Fruit fly (Drosophila melanogaster): ENCODE data around the gene TfIIFalpha.

The TfIIFalpha gene

DNA sequence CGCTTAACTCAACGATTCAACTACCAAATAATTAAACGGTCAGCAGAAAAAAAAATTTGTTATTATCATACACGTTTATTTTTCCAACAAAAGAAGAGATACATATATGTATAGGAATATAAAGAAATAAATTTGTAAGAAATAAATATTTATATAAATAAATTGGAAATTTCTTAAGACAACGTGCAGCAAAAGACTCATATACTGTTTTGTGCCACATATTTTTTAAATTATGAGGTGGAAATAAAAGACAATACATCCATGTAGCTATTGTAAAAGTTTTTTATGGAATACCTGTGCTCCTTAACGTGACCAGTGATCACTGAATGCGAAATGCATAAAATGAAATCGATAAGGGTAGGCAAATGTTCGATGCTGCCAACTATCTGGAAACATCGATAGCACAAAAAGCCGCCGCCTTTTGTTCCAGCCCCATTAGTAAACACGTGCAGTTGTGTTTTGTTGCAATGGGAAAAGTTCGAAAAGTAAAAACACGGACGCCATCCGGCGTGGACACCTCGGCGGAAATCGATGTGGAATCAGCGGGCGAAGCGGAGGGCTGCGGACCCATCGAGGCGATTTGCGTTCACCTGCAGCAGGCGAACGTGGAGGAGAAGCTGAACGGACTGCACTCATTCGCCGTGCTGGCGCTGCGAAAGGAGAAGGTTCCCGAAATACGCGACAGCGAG lies 11.6 kb upstream of the TfIIFalpha start, which contains the start of gene CG10286 (continued):
- TF ChIP-seq Vsx1 (GFP tag; optimal IDR thresholded peaks at IDR 0.05) (no peak), CG14014 (GFP tag; IDR thresholded peaks at IDR 0.05) (peak; percentile 32; the same call in 1 of the 2 replicates), jumu (GFP tag; optimal IDR thresholded peaks at IDR 0.05) (peak; percentile 24), pzg (GFP tag; optimal IDR thresholded peaks at IDR 0.05) (peak; percentile 79), crc (GFP tag; optimal IDR thresholded peaks at IDR 0.05) (no peak), cas (GFP tag; IDR thresholded peaks at IDR 0.05) (no peak), Ravus (GFP tag; IDR thresholded peaks at IDR 0.05) (no peak), Dbx (GFP tag; IDR thresholded peaks at IDR 0.05) (peak; percentile 58; the same call in 2 of the 3 replicates), Usf (GFP tag; optimal IDR thresholded peaks at IDR 0.05) (no peak), tap (tag; optimal IDR thresholded peaks at IDR 0.05) (peak; percentile 61), CG11560 (tag; IDR thresholded peaks at IDR 0.05) (no peak), CG12155 (GFP tag; optimal IDR thresholded peaks at IDR 0.05) (no peak), Adf1 (GFP tag; IDR thresholded peaks at IDR 0.05) (no peak), CG10543 (GFP tag; optimal IDR thresholded peaks at IDR 0.05) (no peak), CG33213 (GFP tag; optimal IDR thresholded peaks at IDR 0.05) (peak; percentile 47), Six4 (GFP tag; optimal IDR thresholded peaks at IDR 0.05) (peak; percentile 7), CG15479 (GFP tag; optimal IDR thresholded peaks at IDR 0.05) (no peak), pros (GFP tag; optimal IDR thresholded peaks at IDR 0.05) (no peak), fru (optimal IDR thresholded peaks at IDR 0.05) (no peak), fu2 (GFP tag; optimal IDR thresholded peaks at IDR 0.05) (no peak), CoRest (tag; optimal IDR thresholded peaks at IDR 0.05) (peak; percentile 26), CG10959 (GFP tag; IDR thresholded peaks at IDR 0.05) (no peak), dimm (GFP tag; IDR thresholded peaks at IDR 0.05) (no peak), CG4854 (GFP tag; optimal IDR thresholded peaks at IDR 0.05) (no peak), CG2202 (tag; optimal IDR thresholded peaks at IDR 0.05) (no peak), bcd (GFP tag; optimal IDR thresholded peaks at IDR 0.05) (peak; percentile 19), CG8388 (GFP tag; optimal IDR thresholded peaks at IDR 0.05) (peak; percentile 34), dysf (GFP tag; IDR thresholded peaks at IDR 0.05) (peak; percentile 20; the same call in 2 of the 3 replicates), NK7.1 (GFP tag; optimal IDR thresholded peaks at IDR 0.05) (no peak), CG4404 (GFP tag; IDR thresholded peaks at IDR 0.05) (no peak), HLH54F (GFP tag; optimal IDR thresholded peaks at IDR 0.05) (no peak), CG2116 (GFP tag; optimal IDR thresholded peaks at IDR 0.05) (peak; percentile 56), Mrtf (GFP tag; IDR thresholded peaks at IDR 0.05) (no peak), ems (GFP tag; optimal IDR thresholded peaks at IDR 0.05) (no peak), MBD-R2 (GFP tag; IDR thresholded peaks at IDR 0.05) (peak; percentile 68), E2f2 (GFP tag; IDR thresholded peaks at IDR 0.05) (no peak), CG2889 (GFP tag; IDR thresholded peaks at IDR 0.05) (no peak), slbo (GFP tag; IDR thresholded peaks at IDR 0.05) (peak; percentile 52; the same call in 1 of the 2 replicates), Ptx1 (GFP tag; IDR thresholded peaks at IDR 0.05) (0 out of 2 replicates have a peak, but pooled peaks have one; percentile 5), odd (GFP tag; optimal IDR thresholded peaks at IDR 0.05) (no peak), CG3407 (GFP tag; optimal IDR thresholded peaks at IDR 0.05) (no peak), dmrt11E (tag; optimal IDR thresholded peaks at IDR 0.05) (no peak), CG4328 (GFP tag; optimal IDR thresholded peaks at IDR 0.05) (no peak), cad (GFP tag; optimal IDR thresholded peaks at IDR 0.05) (no peak), gem (tag; optimal IDR thresholded peaks at IDR 0.05) (peak; percentile 62), CG30020 (tag; optimal IDR thresholded peaks at IDR 0.05) (peak; percentile 12), mld (GFP tag; IDR thresholded peaks at IDR 0.05; ENCODE audit: partially characterized antibody) (0 out of 3 replicates have a peak, but pooled peaks have one; percentile 18), Trl (optimal IDR thresholded peaks at IDR 0.05) (no peak), Trl (GFP tag; optimal IDR thresholded peaks at IDR 0.05) (no peak), lilli (GFP tag; optimal IDR thresholded peaks at IDR 0.05) (peak; percentile 2), CG17912 (GFP tag; optimal IDR thresholded peaks at IDR 0.05) (peak; percentile 21), CG30403 (GFP tag; optimal IDR thresholded peaks at IDR 0.05) (peak; percentile 12)

Measured in whole organism, embryonic.